Worm (Caenorhabditis elegans): ENCODE results near the gene C46C2.7.

DNA sequence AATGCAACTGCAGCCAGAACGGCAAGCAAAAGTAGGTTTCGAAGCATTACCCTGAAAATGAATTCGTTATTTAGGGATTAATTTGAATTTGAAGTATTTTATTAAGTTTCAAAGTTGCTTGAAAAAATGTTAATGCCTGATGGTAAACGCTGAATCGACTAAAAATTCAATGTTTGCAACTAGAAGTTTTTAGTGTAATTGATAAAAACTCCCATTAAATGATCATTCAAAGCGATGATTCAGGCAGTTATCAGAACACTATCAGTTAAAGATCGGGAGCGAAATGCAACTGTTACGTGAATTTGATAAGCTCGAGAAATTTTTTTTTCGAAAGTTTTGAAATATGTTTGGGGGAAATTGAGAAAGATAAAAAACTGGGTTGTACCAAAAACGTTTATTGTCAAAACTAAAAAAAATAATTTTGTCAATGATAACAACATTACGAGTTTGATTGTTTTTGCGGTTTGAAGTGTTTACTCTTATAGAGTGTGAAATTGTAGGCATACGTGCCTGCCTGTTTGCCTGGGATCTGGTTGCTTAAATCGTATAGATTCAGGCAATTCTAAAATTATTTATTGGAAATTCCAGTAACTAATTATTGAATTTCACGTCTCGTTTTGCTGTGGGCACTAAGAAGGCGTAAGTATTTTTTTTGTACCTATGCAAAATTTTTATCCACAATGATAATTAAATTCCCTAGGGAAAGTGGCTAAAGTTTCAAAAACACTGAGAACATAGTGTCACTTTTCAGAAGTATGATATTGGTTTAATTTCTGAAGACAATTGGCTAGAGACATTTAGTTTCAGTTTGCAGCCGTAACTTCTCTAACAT lies 35.4 kb upstream of the C46C2.7 start, which contains the start of gene pcp-3:
- TF ChIP-seq him-1 (tag; optimal IDR thresholded peaks at IDR 0.05): no peak
- no peak for TF ChIP-seq W03F9.2 (tag; optimal IDR thresholded peaks at IDR 0.05)

Measured in whole organism, L4/young adult.